Fruit fly (Drosophila melanogaster) whole organism: ENCODE data around the gene CG43739.

ENCODE experiments used
- Dll ChIP-seq: fragments of >200 bp; optimal IDR thresholded peaks from 2 replicates; lab custom pipeline; 2017
- EcR ChIP-seq, 2 experiments: fragments of >200 bp; optimal IDR thresholded peaks; 2 replicates each; lab custom pipeline; 2017; ENCODE audit warnings: missing biosample characterization in 2 of 2, missing genetic modification characterization in 2 of 2, missing genetic modification reagents in 2 of 2
- pan ChIP-seq: fragments of >200 bp; optimal IDR thresholded peaks from 2 replicates; lab custom pipeline; 2017
- psq ChIP-seq: fragments of >200 bp; optimal IDR thresholded peaks from 2 replicates; lab custom pipeline; 2017
- usp ChIP-seq: fragments of >200 bp; optimal IDR thresholded peaks from 2 replicates; lab custom pipeline; 2017; ENCODE audit warnings: missing biosample characterization, missing genetic modification characterization, mixed read lengths

dm6 chr2L:20878052-20878451, 40.7 kb downstream of the CG43739 start:
- TF ChIP-seq EcR (GFP tag; optimal IDR thresholded peaks at IDR 0.05; lab: Kevin White, UChicago) (no peak), usp (GFP tag; lab: Kevin White, UChicago) (no peak), pan (no peak), psq (lab: Kevin White, UChicago) (no peak), Dll (lab: Kevin White, UChicago) (no peak)
